Worm (Caenorhabditis elegans) whole organism, late embryonic: Measurements from ENCODE around the gene K10G4.5.
"Not testable (repeated sequence)": the region's sequence is repeated elsewhere in the genome, so short reads cannot be mapped to it uniquely, and the experiment has no call there.

Experiments used
- elt-2 ChIP-seq: sonication (generic microtip); optimal IDR thresholded peaks from 2 replicates; lab custom pipeline; 2016; ENCODE audit warnings: missing genetic modification reagents, missing genetic modification characterization, missing compliant biosample characterization
- pha-4 ChIP-seq: fragments of 150-350 bp; optimal IDR thresholded peaks from 2 replicates; lab custom pipeline; 2018; ENCODE audit warnings: missing biosample characterization, missing genetic modification reagents, missing genetic modification characterization
- sox-2 ChIP-seq: fragments of 200-800 bp; sonication (Bioruptor generic); IDR thresholded peaks from 2 replicates; pipeline ENCODE4 v1.3.6; 2022; ENCODE audit warnings: missing genetic modification reagents, missing genetic modification characterization, missing compliant biosample characterization

- TF ChIP-seq elt-2; pha-4 (tag; lab: Kevin White, UChicago); sox-2 (GFP tag; lab: Robert Waterston, UW): not testable (repeated sequence)
These were observed 46.2 kb downstream of the K10G4.5 start, which contains the start of gene srh-116 for ce11 chrV:17255028-17255427.
